Worm (Caenorhabditis elegans) whole organism, L3 larva: ENCODE results near the gene Y94H6A.2.

Experiments used
- fkh-10 ChIP-seq: sonication (generic microtip); optimal IDR thresholded peaks from 2 replicates; lab custom pipeline; 2017; ENCODE audit warnings: missing biosample characterization, missing genetic modification reagents, missing genetic modification characterization
- lin-39 ChIP-seq: fragments of 150-350 bp; optimal IDR thresholded peaks from 2 replicates; lab custom pipeline; 2018; ENCODE audit warnings: missing biosample characterization, missing genetic modification reagents, missing genetic modification characterization
- nhr-23 ChIP-seq: fragments of 150-350 bp; optimal IDR thresholded peaks from 2 replicates; lab custom pipeline; 2014; ENCODE audit warnings: missing biosample characterization, missing genetic modification reagents, missing genetic modification characterization
- nhr-77 ChIP-seq: fragments of 150-350 bp; optimal IDR thresholded peaks from 2 replicates; lab custom pipeline; 2014; ENCODE audit warnings: missing biosample characterization, missing genetic modification characterization
- snpc-4 ChIP-seq: fragments of 150-350 bp; optimal IDR thresholded peaks from 2 replicates; lab custom pipeline; 2014; ENCODE audit warnings: missing biosample characterization, missing genetic modification characterization

- TF ChIP-seq fkh-10 (GFP tag; lab: Kevin White, UChicago) = no peak
- no peak for TF ChIP-seq lin-39
- no peak for TF ChIP-seq nhr-77 (tag; lab: Kevin White, UChicago)
- no peak for TF ChIP-seq nhr-23 (tag; lab: Kevin White, UChicago)
- no peak for TF ChIP-seq snpc-4 (tag; lab: Kevin White, UChicago)
These were observed 41.3 kb upstream of the Y94H6A.2 start, which contains the start of gene egrh-3 for ce11 chrIV:2688716-2689307.
